Fruit fly (Drosophila melanogaster): ENCODE data around the gene RpLP0.

RpLP0 gene

dm6 chr3L:22074347-22074971 is 1.2 kb upstream of the RpLP0 start, which contains the start of gene CG7133 (continued):
- TF ChIP-seq CG15514 (GFP tag; optimal IDR thresholded peaks at IDR 0.05) (peak; percentile 34), Nf-YC (tag; optimal IDR thresholded peaks at IDR 0.05) (peak; percentile 18), CG2199 (GFP tag; IDR thresholded peaks at IDR 0.05) (0 out of 3 replicates have a peak, but pooled peaks have one; percentile 47), Scr (GFP tag; IDR thresholded peaks at IDR 0.05; ENCODE audit: partially characterized antibody) (peak; percentile 92), CG15696 (tag; optimal IDR thresholded peaks at IDR 0.05) (no peak), disco-r (GFP tag; optimal IDR thresholded peaks at IDR 0.05) (no peak), her (GFP tag; optimal IDR thresholded peaks at IDR 0.05) (no peak), Hmr (GFP tag; optimal IDR thresholded peaks at IDR 0.05) (peak; percentile 7), MBD-R2 (GFP tag; IDR thresholded peaks at IDR 0.05) (peak; percentile 55), sr (GFP tag; IDR thresholded peaks at IDR 0.05) (no peak), jigr1 (GFP tag; IDR thresholded peaks at IDR 0.05) (no peak), CG34224 (GFP tag; IDR thresholded peaks at IDR 0.05; ENCODE audit: partially characterized antibody) (peak; percentile 84), Drgx (GFP tag; IDR thresholded peaks at IDR 0.05) (no peak), Poxn (GFP tag; IDR thresholded peaks at IDR 0.05) (no peak), pros (GFP tag; optimal IDR thresholded peaks at IDR 0.05) (no peak), CG14050 (GFP tag; IDR thresholded peaks at IDR 0.05) (no peak), CG32532 (GFP tag; IDR thresholded peaks at IDR 0.05) (peak; percentile 6; the same call in 1 of the 2 replicates), seq (GFP tag; IDR thresholded peaks at IDR 0.05) (no peak), Ptx1 (GFP tag; IDR thresholded peaks at IDR 0.05) (no peak), lbe (GFP tag; optimal IDR thresholded peaks at IDR 0.05) (peak; percentile 2), lmd (GFP tag; IDR thresholded peaks at IDR 0.05) (no peak), Sry-β (GFP tag; optimal IDR thresholded peaks at IDR 0.05) (peak; percentile 53), Elba2 (GFP tag; optimal IDR thresholded peaks at IDR 0.05) (peak; percentile 89), HmgD (GFP tag; optimal IDR thresholded peaks at IDR 0.05) (no peak), CG9932 (GFP tag; IDR thresholded peaks at IDR 0.05) (peak; percentile 57), nmo (GFP tag; optimal IDR thresholded peaks at IDR 0.05) (peak; percentile 29), sna (GFP tag; IDR thresholded peaks at IDR 0.05; ENCODE audit: partially characterized antibody) (peak; percentile 90), sug (tag; optimal IDR thresholded peaks at IDR 0.05) (peak; percentile 4), CoRest (tag; optimal IDR thresholded peaks at IDR 0.05) (peak; percentile 8), CG4282 (GFP tag; optimal IDR thresholded peaks at IDR 0.05) (no peak), jumu (GFP tag; optimal IDR thresholded peaks at IDR 0.05) (no peak), Xbp1 (GFP tag; optimal IDR thresholded peaks at IDR 0.05) (peak; percentile 33), CG1603 (tag; optimal IDR thresholded peaks at IDR 0.05) (peak; percentile 53), CG4617 (GFP tag; optimal IDR thresholded peaks at IDR 0.05; ENCODE audit: borderline replicate concordance) (peak; percentile 24), CG6791 (GFP tag; IDR thresholded peaks at IDR 0.05; ENCODE audit: partially characterized antibody) (peak; percentile 88), MESR4 (GFP tag; optimal IDR thresholded peaks at IDR 0.05) (peak; percentile 59), CG9797 (GFP tag; optimal IDR thresholded peaks at IDR 0.05) (peak; percentile 48), grau (tag; optimal IDR thresholded peaks at IDR 0.05) (peak; percentile 8), CG32767 (GFP tag; IDR thresholded peaks at IDR 0.05) (no peak), CG8478 (optimal IDR thresholded peaks at IDR 0.05) (no peak), unc-4 (GFP tag; IDR thresholded peaks at IDR 0.05; ENCODE audit: partially characterized antibody) (peak; percentile 84), CG4730 (GFP tag; IDR thresholded peaks at IDR 0.05) (no peak), CG10431 (GFP tag; optimal IDR thresholded peaks at IDR 0.05) (no peak), E2f2 (GFP tag; IDR thresholded peaks at IDR 0.05) (peak; percentile 45; the same call in 1 of the 2 replicates), CG16813 (GFP tag; IDR thresholded peaks at IDR 0.05; ENCODE audit: partially characterized antibody) (peak; percentile 85), Sry-δ (GFP tag; optimal IDR thresholded peaks at IDR 0.05) (peak; percentile 89), tup (GFP tag; optimal IDR thresholded peaks at IDR 0.05) (no peak), CG12391 (tag; optimal IDR thresholded peaks at IDR 0.05) (peak; percentile 14), Six4 (GFP tag; optimal IDR thresholded peaks at IDR 0.05) (no peak), tna (GFP tag; IDR thresholded peaks at IDR 0.05; ENCODE audit: partially characterized antibody) (peak; percentile 77)
